Worm (Caenorhabditis elegans): ENCODE results near the gene algn-7.

- no peak for TF ChIP-seq lin-13 (GFP tag; optimal IDR thresholded peaks at IDR 0.05)
- no peak for TF ChIP-seq skn-1 (tag; optimal IDR thresholded peaks at IDR 0.05)
- no peak for TF ChIP-seq blmp-1 (tag; optimal IDR thresholded peaks at IDR 0.05; ENCODE audit: insufficient read depth)
- no peak for TF ChIP-seq R02D3.7 (tag; optimal IDR thresholded peaks at IDR 0.05)
Observed at ce11 chrV:19901826-19902225, 32.3 kb downstream of the algn-7 start.
